Fruit fly (Drosophila melanogaster) whole organism, embryonic: ENCODE data around the gene CG16772.

Experiments used
- CG10462 ChIP-seq: fragments of 200-800 bp; sonication (Bioruptor generic); optimal IDR thresholded peaks from 2 replicates; lab custom pipeline; 2016; ENCODE audit warnings: missing biosample characterization, missing genetic modification characterization
- CG10543 ChIP-seq: fragments of 200-800 bp; sonication (Bioruptor generic); optimal IDR thresholded peaks from 3 replicates; lab custom pipeline; 2017; ENCODE audit warnings: missing biosample characterization, mild to moderate bottlenecking, missing genetic modification characterization, moderate library complexity
- CG10565 ChIP-seq: fragments of 200-800 bp; sonication (Bioruptor generic); optimal IDR thresholded peaks from 3 replicates; lab custom pipeline; 2016; ENCODE audit warnings: missing biosample characterization, mild to moderate bottlenecking, missing genetic modification characterization
- CG10959 ChIP-seq: fragments of 200-800 bp; sonication (Bioruptor generic); IDR thresholded peaks from 2 replicates; pipeline ENCODE4 v1.3.6; 2022; ENCODE audit warnings: missing biosample characterization, missing genetic modification characterization
- CG12391 ChIP-seq: fragments of 200-800 bp; sonication (Bioruptor generic); optimal IDR thresholded peaks from 3 replicates; lab custom pipeline; 2018; ENCODE audit warnings: missing biosample characterization, mild to moderate bottlenecking, missing genetic modification characterization, moderate library complexity
- CG12769 ChIP-seq: fragments of 200-800 bp; sonication (Bioruptor generic); optimal IDR thresholded peaks from 2 replicates; lab custom pipeline; 2019; ENCODE audit warnings: missing biosample characterization, mild to moderate bottlenecking, missing genetic modification characterization, moderate library complexity
- CG13296 ChIP-seq: fragments of 200-800 bp; sonication (Bioruptor generic); optimal IDR thresholded peaks from 3 replicates; lab custom pipeline; 2018; ENCODE audit warnings: missing biosample characterization, mild to moderate bottlenecking, missing genetic modification characterization
- CG16815 ChIP-seq: fragments of 200-800 bp; sonication (Bioruptor generic); optimal IDR thresholded peaks from 3 replicates; lab custom pipeline; 2017; ENCODE audit warnings: missing biosample characterization, mild to moderate bottlenecking, missing genetic modification characterization
- CG17361 ChIP-seq: fragments of 200-800 bp; sonication (Bioruptor generic); IDR thresholded peaks from 3 replicates; pipeline ENCODE4 v1.3.6; 2022; ENCODE audit warnings: missing biosample characterization, missing genetic modification characterization
- CG1792 ChIP-seq: fragments of 200-800 bp; sonication (Bioruptor generic); optimal IDR thresholded peaks from 2 replicates; lab custom pipeline; 2016; ENCODE audit warnings: missing biosample characterization, missing genetic modification characterization
- CG32532 ChIP-seq: fragments of 200-800 bp; sonication (Bioruptor generic); IDR thresholded peaks from 2 replicates; pipeline ENCODE4 v1.3.6; 2022; ENCODE audit warnings: missing biosample characterization, missing genetic modification characterization
- CG4617 ChIP-seq: fragments of 200-800 bp; sonication (Bioruptor generic); optimal IDR thresholded peaks from 3 replicates; lab custom pipeline; 2016; ENCODE audit warnings: missing biosample characterization, missing genetic modification characterization, borderline replicate concordance
- CG9817 ChIP-seq: fragments of 200-800 bp; sonication (Bioruptor generic); optimal IDR thresholded peaks from 2 replicates; lab custom pipeline; 2018; ENCODE audit warnings: missing biosample characterization, mild to moderate bottlenecking, missing genetic modification characterization, moderate library complexity
- CTCF ChIP-seq: fragments of 200-800 bp; sonication (Bioruptor generic); optimal IDR thresholded peaks from 2 replicates; lab custom pipeline; 2017; ENCODE audit warnings: missing biosample characterization, mild to moderate bottlenecking, missing genetic modification characterization, moderate library complexity
- CkIIα-i1 ChIP-seq: fragments of 200-800 bp; sonication (Bioruptor generic); IDR thresholded peaks from 2 replicates; pipeline ENCODE4 v1.3.6; 2022; ENCODE audit warnings: missing biosample characterization, missing genetic modification characterization
- Dfd ChIP-seq, 2 experiments: fragments of >200 bp; optimal IDR thresholded peaks; 2 replicates each; lab custom pipeline; 2017; ENCODE audit warnings: missing biosample characterization in 2 of 2, missing genetic modification characterization in 2 of 2
- Dp ChIP-seq: fragments of 200-800 bp; sonication (Bioruptor generic); optimal IDR thresholded peaks from 2 replicates; lab custom pipeline; 2018; ENCODE audit warnings: missing biosample characterization, mild to moderate bottlenecking, missing genetic modification characterization, moderate library complexity
- Drgx ChIP-seq: fragments of 200-800 bp; sonication (Bioruptor generic); IDR thresholded peaks from 2 replicates; pipeline ENCODE4 v1.3.6; 2022; ENCODE audit warnings: missing biosample characterization, missing genetic modification characterization
- Eip74EF ChIP-seq, 2 experiments: fragments of 200-800 bp in 1 of 2; fragments of >200 bp in 1 of 2; sonication (Bioruptor generic) in 1 of 2; optimal IDR thresholded peaks; 2 replicates each; lab custom pipeline; 2017 to 2019; ENCODE audit warnings: missing biosample characterization in 2 of 2, missing genetic modification characterization in 2 of 2, mild to moderate bottlenecking in 1 of 2, moderate library complexity in 1 of 2
- Ets65A ChIP-seq: fragments of 200-800 bp; sonication (Bioruptor generic); peaks from one replicate; lab custom pipeline; 2016; ENCODE audit warnings: missing biosample characterization, missing genetic modification characterization
- Ets97D ChIP-seq: fragments of 200-800 bp; sonication (Bioruptor generic); optimal IDR thresholded peaks from 3 replicates; lab custom pipeline; 2016; ENCODE audit warnings: missing biosample characterization, missing genetic modification characterization
- Fer3 ChIP-seq: fragments of 200-800 bp; sonication (Bioruptor generic); optimal IDR thresholded peaks from 2 replicates; lab custom pipeline; 2018; ENCODE audit warnings: missing biosample characterization, mild to moderate bottlenecking, missing genetic modification characterization, moderate library complexity
- HLH54F ChIP-seq: fragments of 200-800 bp; sonication (Bioruptor generic); optimal IDR thresholded peaks from 3 replicates; lab custom pipeline; 2016; ENCODE audit warnings: missing biosample characterization, missing genetic modification characterization
- HmgZ ChIP-seq: fragments of 200-800 bp; sonication (Bioruptor generic); optimal IDR thresholded peaks from 2 replicates; lab custom pipeline; 2018; ENCODE audit warnings: missing biosample characterization, mild to moderate bottlenecking, missing genetic modification characterization
- Hmr ChIP-seq: fragments of 200-800 bp; sonication (Bioruptor generic); optimal IDR thresholded peaks from 3 replicates; lab custom pipeline; 2017; ENCODE audit warnings: mild to moderate bottlenecking, missing biosample characterization, missing genetic modification reagents, missing genetic modification characterization
- Hr78 ChIP-seq, 2 experiments: fragments of 200-800 bp in 1 of 2; fragments of >200 bp in 1 of 2; sonication (Bioruptor generic) in 1 of 2; optimal IDR thresholded peaks; 2 replicates each; lab custom pipeline; 2017 to 2019; ENCODE audit warnings: missing biosample characterization in 2 of 2, missing genetic modification characterization in 2 of 2, mild to moderate bottlenecking in 1 of 2, moderate library complexity in 1 of 2
- MBD-R2 ChIP-seq: fragments of 200-800 bp; sonication (Bioruptor generic); IDR thresholded peaks from 2 replicates; pipeline ENCODE4 v1.3.6; 2022; ENCODE audit warnings: missing biosample characterization, missing genetic modification characterization
- Med ChIP-seq: fragments of 200-800 bp; sonication (Bioruptor generic); peaks from one replicate; lab custom pipeline; 2016; ENCODE audit warnings: missing biosample characterization, missing genetic modification characterization, mild to moderate bottlenecking, inconsistent platforms, moderate library complexity
- Meics ChIP-seq: fragments of 200-800 bp; sonication (Bioruptor generic); optimal IDR thresholded peaks from 2 replicates; lab custom pipeline; 2017; ENCODE audit warnings: missing biosample characterization, mild to moderate bottlenecking, missing genetic modification characterization
- NC2β ChIP-seq: fragments of 200-800 bp; sonication (Bioruptor generic); optimal IDR thresholded peaks from 2 replicates; lab custom pipeline; 2016; ENCODE audit warnings: missing biosample characterization, missing genetic modification characterization
- NFAT ChIP-seq: fragments of 200-800 bp; sonication (Bioruptor generic); IDR thresholded peaks from 2 replicates; pipeline ENCODE4 v1.3.6; 2022; ENCODE audit warnings: missing biosample characterization, missing genetic modification characterization
- Oli ChIP-seq: fragments of 200-800 bp; sonication (Bioruptor generic); optimal IDR thresholded peaks from 2 replicates; lab custom pipeline; 2018; ENCODE audit warnings: missing biosample characterization, mild to moderate bottlenecking, missing genetic modification characterization, moderate library complexity
- Sox100B ChIP-seq: fragments of 200-800 bp; sonication (Bioruptor generic); optimal IDR thresholded peaks from 3 replicates; lab custom pipeline; 2018; ENCODE audit warnings: missing biosample characterization, mild to moderate bottlenecking, missing genetic modification characterization
- Tbp ChIP-seq: fragments of >200 bp; optimal IDR thresholded peaks from 2 replicates; lab custom pipeline; 2018; ENCODE audit warnings: missing biosample characterization, missing genetic modification characterization
- aop ChIP-seq: fragments of 200-800 bp; sonication (Bioruptor generic); IDR thresholded peaks from 2 replicates; pipeline ENCODE4 v1.3.6; 2022; ENCODE audit warnings: missing biosample characterization, missing genetic modification characterization
- bbx ChIP-seq: fragments of 200-800 bp; sonication (Bioruptor generic); IDR thresholded peaks from 2 replicates; pipeline ENCODE4 v1.3.6; 2022; ENCODE audit warnings: missing biosample characterization, missing genetic modification characterization; ENCODE audit not compliant: partially characterized antibody
- btn ChIP-seq: fragments of 200-800 bp; sonication (Bioruptor generic); optimal IDR thresholded peaks from 2 replicates; lab custom pipeline; 2016; ENCODE audit warnings: missing biosample characterization, missing genetic modification characterization
- chinmo ChIP-seq: fragments of 200-800 bp; sonication (Bioruptor generic); IDR thresholded peaks from 4 replicates; pipeline ENCODE4 v1.3.6; 2022; ENCODE audit warnings: missing biosample characterization, missing genetic modification characterization; ENCODE audit not compliant: partially characterized antibody
- ci ChIP-seq: fragments of 200-800 bp; sonication (Bioruptor generic); IDR thresholded peaks from 3 replicates; pipeline ENCODE4 v1.3.6; 2022; ENCODE audit warnings: missing biosample characterization, missing genetic modification characterization
- en ChIP-seq: fragments of 200-800 bp; sonication (Bioruptor generic); optimal IDR thresholded peaks from 2 replicates; lab custom pipeline; 2016; ENCODE audit warnings: missing biosample characterization, missing genetic modification characterization
- nau ChIP-seq: fragments of 200-800 bp; sonication (Bioruptor generic); optimal IDR thresholded peaks from 3 replicates; lab custom pipeline; 2017; ENCODE audit warnings: missing biosample characterization, mild to moderate bottlenecking, missing genetic modification characterization, missing genetic modification reagents
- pb ChIP-seq: fragments of 200-800 bp; sonication (Bioruptor generic); optimal IDR thresholded peaks from 3 replicates; lab custom pipeline; 2016; ENCODE audit warnings: missing biosample characterization, missing genetic modification characterization
- sd ChIP-seq: fragments of 200-800 bp; sonication (Bioruptor generic); optimal IDR thresholded peaks from 3 replicates; lab custom pipeline; 2018; ENCODE audit warnings: missing biosample characterization, mild to moderate bottlenecking, missing genetic modification characterization, moderate library complexity
- sna ChIP-seq: fragments of 200-800 bp; sonication (Bioruptor generic); IDR thresholded peaks from 2 replicates; pipeline ENCODE4 v1.3.6; 2022; ENCODE audit warnings: missing biosample characterization, missing genetic modification characterization; ENCODE audit not compliant: partially characterized antibody
- stwl ChIP-seq: fragments of 200-800 bp; sonication (Bioruptor generic); optimal IDR thresholded peaks from 3 replicates; lab custom pipeline; 2018; ENCODE audit warnings: missing biosample characterization, mild to moderate bottlenecking, missing genetic modification characterization, moderate library complexity
- trem ChIP-seq: fragments of 200-800 bp; optimal IDR thresholded peaks from 3 replicates; lab custom pipeline; 2019; ENCODE audit warnings: missing biosample characterization, mild to moderate bottlenecking, missing genetic modification characterization, moderate library complexity
- unc-4 ChIP-seq: fragments of 200-800 bp; sonication (Bioruptor generic); IDR thresholded peaks from 2 replicates; pipeline ENCODE4 v1.3.6; 2022; ENCODE audit warnings: missing biosample characterization, missing genetic modification characterization; ENCODE audit not compliant: partially characterized antibody

The CG16772 gene

dm6 chr2L:19915195-19915594, 47.3 kb upstream of the CG16772 start (continued):
- TF ChIP-seq Hmr (GFP tag; lab: Kevin White, UChicago) (peak; percentile 24), aop (GFP tag; lab: Robert Waterston, UW) (no peak), en (GFP tag; lab: Kevin White, UChicago) (no peak), Med (GFP tag; lab: Kevin White, UChicago) (peak; percentile 53), pb (GFP tag; lab: Kevin White, UChicago) (no peak), NFAT (GFP tag; lab: Robert Waterston, UW) (no peak), sna (GFP tag; lab: Robert Waterston, UW) (no peak), Dfd (GFP tag; optimal IDR thresholded peaks at IDR 0.05; lab: Kevin White, UChicago) (no peak), Fer3 (tag; lab: Kevin White, UChicago) (no peak), Sox100B (no peak), btn (GFP tag; lab: Kevin White, UChicago) (no peak), bbx (peak; percentile 54; the same call in 1 of the 2 replicates), CG13296 (GFP tag; lab: Kevin White, UChicago) (no peak), CG10565 (GFP tag; lab: Kevin White, UChicago) (no peak), ci (GFP tag; lab: Robert Waterston, UW) (no peak), HmgZ (tag; lab: Kevin White, UChicago) (peak; percentile 4), CG17361 (GFP tag; lab: Robert Waterston, UW) (peak; percentile 21; the same call in 1 of the 3 replicates), CG9817 (tag; lab: Kevin White, UChicago) (no peak), CG12769 (no peak), NC2β (GFP tag; lab: Kevin White, UChicago) (no peak), CG10543 (GFP tag; lab: Kevin White, UChicago) (no peak), unc-4 (GFP tag; lab: Robert Waterston, UW) (no peak), CG12391 (tag; lab: Kevin White, UChicago) (no peak), MBD-R2 (no peak), CG32532 (GFP tag; lab: Robert Waterston, UW) (no peak), CTCF (GFP tag; lab: Kevin White, UChicago) (peak; percentile 85), CG10959 (GFP tag; lab: Robert Waterston, UW) (no peak), CG1792 (GFP tag; lab: Kevin White, UChicago) (no peak), sd (tag; lab: Kevin White, UChicago) (no peak), stwl (peak; percentile 66), Oli (tag; lab: Kevin White, UChicago) (no peak), Drgx (GFP tag; lab: Robert Waterston, UW) (no peak), Tbp (GFP tag; lab: Kevin White, UChicago) (no peak), Hr78 (GFP tag; optimal IDR thresholded peaks at IDR 0.05; lab: Kevin White, UChicago) (no peak), Dp (GFP tag; lab: Kevin White, UChicago) (peak; percentile 6), nau (GFP tag; lab: Kevin White, UChicago) (no peak), Meics (no peak), trem (peak; percentile 80), CG16815 (GFP tag; lab: Kevin White, UChicago) (no peak), Eip74EF (GFP tag; optimal IDR thresholded peaks at IDR 0.05; lab: Kevin White, UChicago) (no peak), Ets97D (GFP tag; lab: Kevin White, UChicago) (peak; percentile 33), chinmo (GFP tag; lab: Robert Waterston, UW) (peak; percentile 25; the same call in 1 of the 4 replicates), Ets65A (GFP tag; lab: Kevin White, UChicago) (peak; percentile 82), CkIIα-i1 (no peak), CG4617 (no peak), CG10462 (GFP tag; lab: Kevin White, UChicago) (no peak), HLH54F (GFP tag; lab: Kevin White, UChicago) (no peak)
